Fruit fly (Drosophila melanogaster) whole organism, embryonic: ENCODE measurements around the gene Etfb.

Experiments used
- BEAF-32 ChIP-seq: fragments of 200-800 bp; sonication (Bioruptor generic); optimal IDR thresholded peaks from 3 replicates; lab custom pipeline; 2017; ENCODE audit warnings: missing biosample characterization, missing genetic modification characterization, mild to moderate bottlenecking, moderate library complexity, missing genetic modification reagents
- Bdp1 ChIP-seq: fragments of 200-800 bp; sonication (Bioruptor generic); optimal IDR thresholded peaks from 3 replicates; lab custom pipeline; 2016; ENCODE audit warnings: missing biosample characterization, missing genetic modification characterization
- CG10543 ChIP-seq: fragments of 200-800 bp; sonication (Bioruptor generic); optimal IDR thresholded peaks from 3 replicates; lab custom pipeline; 2017; ENCODE audit warnings: missing biosample characterization, mild to moderate bottlenecking, missing genetic modification characterization, moderate library complexity
- CG13287 ChIP-seq: fragments of 200-800 bp; sonication (Bioruptor generic); IDR thresholded peaks from 2 replicates; pipeline ENCODE4 v1.3.6; 2022; ENCODE audit warnings: missing biosample characterization, missing genetic modification characterization; ENCODE audit not compliant: partially characterized antibody
- CG13424 ChIP-seq: fragments of 200-800 bp; sonication (Bioruptor generic); optimal IDR thresholded peaks from 2 replicates; lab custom pipeline; 2019; ENCODE audit warnings: missing biosample characterization, mild to moderate bottlenecking, missing genetic modification characterization, moderate library complexity
- CG14965 ChIP-seq: fragments of 200-800 bp; sonication (Bioruptor generic); optimal IDR thresholded peaks from 2 replicates; lab custom pipeline; 2016; ENCODE audit warnings: missing biosample characterization, missing genetic modification characterization, borderline replicate concordance
- CG15269 ChIP-seq: fragments of 200-800 bp; sonication (Bioruptor generic); optimal IDR thresholded peaks from 2 replicates; lab custom pipeline; 2018; ENCODE audit warnings: missing biosample characterization, mild to moderate bottlenecking, missing genetic modification characterization, moderate library complexity
- CG1603 ChIP-seq: fragments of 200-800 bp; sonication (Bioruptor generic); optimal IDR thresholded peaks from 2 replicates; lab custom pipeline; 2019; ENCODE audit warnings: missing biosample characterization, mild to moderate bottlenecking, missing genetic modification characterization, moderate library complexity
- CG31224 ChIP-seq: fragments of 200-800 bp; sonication (Bioruptor generic); IDR thresholded peaks from 2 replicates; pipeline ENCODE4 v1.3.6; 2022; ENCODE audit warnings: missing biosample characterization, missing genetic modification characterization
- CG31388 ChIP-seq: fragments of 200-800 bp; sonication (Bioruptor generic); optimal IDR thresholded peaks from 2 replicates; lab custom pipeline; 2016; ENCODE audit warnings: missing biosample characterization, missing genetic modification characterization
- CG34224 ChIP-seq: fragments of 200-800 bp; sonication (Bioruptor generic); IDR thresholded peaks from 3 replicates; pipeline ENCODE4 v1.3.6; 2022; ENCODE audit warnings: missing biosample characterization, missing genetic modification characterization; ENCODE audit not compliant: partially characterized antibody
- CG34376 ChIP-seq: fragments of 200-800 bp; sonication (Bioruptor generic); optimal IDR thresholded peaks from 2 replicates; lab custom pipeline; 2018; ENCODE audit warnings: missing biosample characterization, mild to moderate bottlenecking, missing genetic modification characterization
- CG4360 ChIP-seq: fragments of 200-800 bp; sonication (Bioruptor generic); IDR thresholded peaks from 2 replicates; pipeline ENCODE4 v1.3.6; 2022; ENCODE audit warnings: missing biosample characterization, missing genetic modification characterization
- CG4707 ChIP-seq: fragments of 200-800 bp; sonication (Bioruptor generic); optimal IDR thresholded peaks from 2 replicates; lab custom pipeline; 2018; ENCODE audit warnings: missing biosample characterization, mild to moderate bottlenecking, missing genetic modification characterization, moderate library complexity
- CG5245 ChIP-seq: fragments of 200-800 bp; sonication (Bioruptor generic); optimal IDR thresholded peaks from 3 replicates; lab custom pipeline; 2016; ENCODE audit warnings: missing biosample characterization, missing genetic modification characterization
- CG6854 ChIP-seq: fragments of 200-800 bp; sonication (Bioruptor generic); optimal IDR thresholded peaks from 3 replicates; lab custom pipeline; 2017; ENCODE audit warnings: missing biosample characterization, mild to moderate bottlenecking, missing genetic modification characterization
- CG7271 ChIP-seq: fragments of 200-800 bp; sonication (Bioruptor generic); optimal IDR thresholded peaks from 2 replicates; lab custom pipeline; 2018; ENCODE audit warnings: missing biosample characterization, mild to moderate bottlenecking, missing genetic modification characterization, moderate library complexity
- CG7786 ChIP-seq: fragments of 200-800 bp; sonication (Bioruptor generic); optimal IDR thresholded peaks from 2 replicates; lab custom pipeline; 2016; ENCODE audit warnings: missing biosample characterization, missing genetic modification characterization
- CG8478 ChIP-seq: fragments of >200 bp; optimal IDR thresholded peaks from 2 replicates; lab custom pipeline; 2018
- CG9876 ChIP-seq: fragments of 200-800 bp; sonication (Bioruptor generic); optimal IDR thresholded peaks from 2 replicates; lab custom pipeline; 2016; ENCODE audit warnings: missing biosample characterization, missing genetic modification characterization
- CrebB ChIP-seq: fragments of 200-800 bp; sonication (Bioruptor generic); optimal IDR thresholded peaks from 3 replicates; lab custom pipeline; 2018; ENCODE audit warnings: missing biosample characterization, mild to moderate bottlenecking, missing genetic modification characterization
- ERR ChIP-seq: fragments of 200-800 bp; sonication (Bioruptor generic); optimal IDR thresholded peaks from 2 replicates; lab custom pipeline; 2016; ENCODE audit warnings: missing biosample characterization, missing genetic modification characterization
- GATAe ChIP-seq: fragments of 200-800 bp; sonication (Bioruptor generic); conservative IDR thresholded peaks from 2 replicates; pipeline ENCODE4 v1.3.6; 2022; ENCODE audit warnings: missing biosample characterization, missing genetic modification characterization
- Med ChIP-seq: fragments of 200-800 bp; sonication (Bioruptor generic); peaks from one replicate; lab custom pipeline; 2016; ENCODE audit warnings: missing biosample characterization, missing genetic modification characterization, mild to moderate bottlenecking, inconsistent platforms, moderate library complexity
- NK7.1 ChIP-seq: fragments of 200-800 bp; sonication (Bioruptor generic); optimal IDR thresholded peaks from 3 replicates; lab custom pipeline; 2016; ENCODE audit warnings: missing biosample characterization, missing genetic modification characterization
- Nf-YB ChIP-seq: fragments of 200-800 bp; sonication (Bioruptor generic); optimal IDR thresholded peaks from 3 replicates; lab custom pipeline; 2019; ENCODE audit warnings: missing biosample characterization, mild to moderate bottlenecking, missing genetic modification characterization, moderate library complexity
- Pdp1 ChIP-seq, 2 experiments: fragments of 200-800 bp; sonication (Bioruptor generic); optimal IDR thresholded peaks; 3 replicates each; lab custom pipeline; 2016; ENCODE audit warnings: missing biosample characterization in 2 of 2, missing genetic modification characterization in 2 of 2, mild to moderate bottlenecking in 1 of 2, moderate library complexity in 1 of 2
- Sox100B ChIP-seq: fragments of 200-800 bp; sonication (Bioruptor generic); optimal IDR thresholded peaks from 3 replicates; lab custom pipeline; 2018; ENCODE audit warnings: missing biosample characterization, mild to moderate bottlenecking, missing genetic modification characterization
- amos ChIP-seq: fragments of 200-800 bp; sonication (Bioruptor generic); IDR thresholded peaks from 2 replicates; pipeline ENCODE4 v1.3.6; 2022; ENCODE audit warnings: missing biosample characterization, missing genetic modification characterization; ENCODE audit not compliant: partially characterized antibody
- aop ChIP-seq: fragments of 200-800 bp; sonication (Bioruptor generic); IDR thresholded peaks from 2 replicates; pipeline ENCODE4 v1.3.6; 2022; ENCODE audit warnings: missing biosample characterization, missing genetic modification characterization
- bbx ChIP-seq: fragments of 200-800 bp; sonication (Bioruptor generic); IDR thresholded peaks from 2 replicates; pipeline ENCODE4 v1.3.6; 2022; ENCODE audit warnings: missing biosample characterization, missing genetic modification characterization; ENCODE audit not compliant: partially characterized antibody
- bowl ChIP-seq: fragments of 200-800 bp; sonication (Bioruptor generic); IDR thresholded peaks from 2 replicates; pipeline ENCODE4 v1.3.6; 2022; ENCODE audit warnings: missing biosample characterization, missing genetic modification characterization
- cg ChIP-seq: fragments of 200-800 bp; sonication (Bioruptor generic); optimal IDR thresholded peaks from 3 replicates; lab custom pipeline; 2019; ENCODE audit warnings: missing biosample characterization, mild to moderate bottlenecking, missing genetic modification characterization, moderate library complexity
- chinmo ChIP-seq: fragments of 200-800 bp; sonication (Bioruptor generic); IDR thresholded peaks from 4 replicates; pipeline ENCODE4 v1.3.6; 2022; ENCODE audit warnings: missing biosample characterization, missing genetic modification characterization; ENCODE audit not compliant: partially characterized antibody
- dimm ChIP-seq: fragments of 200-800 bp; sonication (Bioruptor generic); IDR thresholded peaks from 2 replicates; pipeline ENCODE4 v1.3.6; 2022; ENCODE audit warnings: missing biosample characterization, missing genetic modification characterization
- dmrt11E ChIP-seq: fragments of 200-800 bp; sonication (Bioruptor generic); optimal IDR thresholded peaks from 3 replicates; lab custom pipeline; 2018; ENCODE audit warnings: missing biosample characterization, mild to moderate bottlenecking, missing genetic modification characterization, moderate library complexity
- eve ChIP-seq, 2 experiments: fragments of >200 bp; optimal IDR thresholded peaks; 2 replicates each; lab custom pipeline; 2017; ENCODE audit warnings: missing biosample characterization in 2 of 2, missing genetic modification characterization in 2 of 2
- exex ChIP-seq: fragments of 200-800 bp; sonication (Bioruptor generic); optimal IDR thresholded peaks from 4 replicates; lab custom pipeline; 2018; ENCODE audit warnings: missing biosample characterization, mild to moderate bottlenecking, missing genetic modification characterization, moderate library complexity
- fd102C ChIP-seq: fragments of 200-800 bp; sonication (Bioruptor generic); optimal IDR thresholded peaks from 2 replicates; lab custom pipeline; 2018; ENCODE audit warnings: missing biosample characterization, mild to moderate bottlenecking, missing genetic modification characterization, moderate library complexity
- ftz-f1 ChIP-seq: fragments of 200-800 bp; sonication (Bioruptor generic); optimal IDR thresholded peaks from 2 replicates; lab custom pipeline; 2016; ENCODE audit warnings: missing biosample characterization, missing genetic modification characterization
- fu2 ChIP-seq: fragments of 200-800 bp; sonication (Bioruptor generic); optimal IDR thresholded peaks from 2 replicates; lab custom pipeline; 2016; ENCODE audit warnings: missing biosample characterization, missing genetic modification characterization
- grn ChIP-seq: fragments of 200-800 bp; sonication (Bioruptor generic); optimal IDR thresholded peaks from 3 replicates; lab custom pipeline; 2017; ENCODE audit warnings: missing biosample characterization, missing genetic modification characterization
- kah ChIP-seq: fragments of 200-800 bp; sonication (Bioruptor generic); optimal IDR thresholded peaks from 2 replicates; lab custom pipeline; 2018; ENCODE audit warnings: missing biosample characterization, mild to moderate bottlenecking, missing genetic modification characterization
- knrl ChIP-seq: fragments of 200-800 bp; sonication (Bioruptor generic); IDR thresholded peaks from 3 replicates; pipeline ENCODE4 v1.3.6; 2022; ENCODE audit warnings: missing biosample characterization, missing genetic modification characterization; ENCODE audit not compliant: partially characterized antibody
- mam ChIP-seq: fragments of 200-800 bp; sonication (Bioruptor generic); optimal IDR thresholded peaks from 3 replicates; lab custom pipeline; 2016; ENCODE audit warnings: missing biosample characterization, missing genetic modification characterization
- nmo ChIP-seq: fragments of 200-800 bp; sonication (Bioruptor generic); optimal IDR thresholded peaks from 2 replicates; lab custom pipeline; 2018; ENCODE audit warnings: missing biosample characterization, mild to moderate bottlenecking, missing genetic modification characterization, moderate library complexity
- rib ChIP-seq: fragments of 200-800 bp; sonication (Bioruptor generic); IDR thresholded peaks from 2 replicates; pipeline ENCODE4 v1.3.6; 2022; ENCODE audit warnings: missing biosample characterization, missing genetic modification characterization
- shn ChIP-seq: fragments of 200-800 bp; sonication (Bioruptor generic); optimal IDR thresholded peaks from 3 replicates; lab custom pipeline; 2016; ENCODE audit warnings: missing biosample characterization, missing genetic modification characterization
- ssp ChIP-seq: fragments of 200-800 bp; sonication (Bioruptor generic); IDR thresholded peaks from 2 replicates; pipeline ENCODE4 v1.3.6; 2022; ENCODE audit warnings: missing biosample characterization, missing genetic modification characterization
- yki ChIP-seq: fragments of >200 bp; optimal IDR thresholded peaks from 3 replicates; lab custom pipeline; 2018

Etfb gene

dm6 chr3R:29780402-29781029, 22.2 kb downstream of the Etfb start, which contains the start of gene fig:
Gene fig, minus strand, starts transcription at chr3R:29780452.
- no peak for TF ChIP-seq CG4360
- TF ChIP-seq cg (GFP tag; lab: Kevin White, UChicago), result no peak
- no peak for TF ChIP-seq Sox100B (GFP tag; lab: Kevin White, UChicago)
- no peak for TF ChIP-seq dimm (GFP tag; lab: Robert Waterston, UW)
- no peak for TF ChIP-seq CG7786 (GFP tag; lab: Kevin White, UChicago)
- no peak for TF ChIP-seq CG13287 (GFP tag; lab: Robert Waterston, UW)
- TF ChIP-seq kah (GFP tag; lab: Kevin White, UChicago), result no peak
- TF ChIP-seq BEAF-32 (GFP tag; lab: Kevin White, UChicago), result no peak
- no peak for TF ChIP-seq CG15269 (tag; lab: Kevin White, UChicago)
- no peak for TF ChIP-seq CG1603
- TF ChIP-seq rib (GFP tag; lab: Robert Waterston, UW), result no peak
- no peak for TF ChIP-seq fu2 (GFP tag; lab: Kevin White, UChicago)
- 0 out of 4 replicates have a peak, but pooled peaks have one; percentile 9 for TF ChIP-seq chinmo (GFP tag; lab: Robert Waterston, UW)
- no peak for TF ChIP-seq CG31388 (GFP tag; lab: Kevin White, UChicago)
- TF ChIP-seq shn (GFP tag; lab: Kevin White, UChicago), result no peak
- TF ChIP-seq NK7.1 (GFP tag; lab: Kevin White, UChicago), result no peak
- TF ChIP-seq Bdp1, result no peak
- peak; percentile 66 for TF ChIP-seq CG34376 (GFP tag; lab: Kevin White, UChicago)
- peak; percentile 13 for TF ChIP-seq Med (GFP tag; lab: Kevin White, UChicago)
- TF ChIP-seq Nf-YB, result no peak
- no peak for TF ChIP-seq CG14965
- TF ChIP-seq eve (GFP tag; optimal IDR thresholded peaks at IDR 0.05; lab: Kevin White, UChicago), result peak in 1 of 2 experiments; percentile 19
- TF ChIP-seq exex (tag; lab: Kevin White, UChicago), result peak; percentile 78
- TF ChIP-seq ERR, result no peak
- no peak for TF ChIP-seq CG4707
- no peak for TF ChIP-seq CG31224 (GFP tag; lab: Robert Waterston, UW)
- TF ChIP-seq CG10543 (GFP tag; lab: Kevin White, UChicago), result peak; percentile 19
- TF ChIP-seq CrebB (tag; lab: Kevin White, UChicago), result no peak
- no peak for TF ChIP-seq mam
- TF ChIP-seq CG13424 (tag; lab: Kevin White, UChicago), result no peak
- TF ChIP-seq ftz-f1 (GFP tag; lab: Kevin White, UChicago), result no peak
- TF ChIP-seq knrl (GFP tag; lab: Robert Waterston, UW), result no peak
- no peak for TF ChIP-seq nmo (GFP tag; lab: Kevin White, UChicago)
- TF ChIP-seq fd102C, result no peak
- 0 out of 2 replicates have a peak, but pooled peaks have one; percentile 27 for TF ChIP-seq aop (GFP tag; lab: Robert Waterston, UW)
- TF ChIP-seq CG7271 (tag; lab: Kevin White, UChicago), result no peak
- TF ChIP-seq amos, result no peak
- TF ChIP-seq GATAe, result 0 out of 2 replicates have a peak, but pooled peaks have one; percentile 23
- no peak for TF ChIP-seq dmrt11E (tag; lab: Kevin White, UChicago)
- TF ChIP-seq CG8478 (lab: Kevin White, UChicago), result no peak
- TF ChIP-seq CG34224, result no peak
- TF ChIP-seq bowl (GFP tag; lab: Robert Waterston, UW), result no peak
- TF ChIP-seq Pdp1 (GFP tag; optimal IDR thresholded peaks at IDR 0.05; lab: Kevin White, UChicago), result peak in 1 of 2 experiments; percentile 42
- TF ChIP-seq ssp (GFP tag; lab: Robert Waterston, UW), result no peak
- TF ChIP-seq yki (lab: Kevin White, UChicago), result no peak
- no peak for TF ChIP-seq CG5245 (GFP tag; lab: Kevin White, UChicago)
- TF ChIP-seq bbx (GFP tag; lab: Robert Waterston, UW), result no peak
- TF ChIP-seq CG9876 (GFP tag; lab: Kevin White, UChicago), result no peak
- peak; percentile 86 for TF ChIP-seq grn (GFP tag; lab: Kevin White, UChicago)
- no peak for TF ChIP-seq CG6854
